Fruit fly (Drosophila melanogaster) whole organism, embryonic: Measurements from ENCODE around the gene Jhbp1.

Source experiments
- Asciz ChIP-seq: fragments of 200-800 bp; sonication (Bioruptor generic); optimal IDR thresholded peaks from 2 replicates; lab custom pipeline; 2017; ENCODE audit warnings: missing biosample characterization, mild to moderate bottlenecking, missing genetic modification characterization, missing genetic modification reagents
- CG10431 ChIP-seq: fragments of 200-800 bp; sonication (Bioruptor generic); optimal IDR thresholded peaks from 3 replicates; lab custom pipeline; 2018; ENCODE audit warnings: missing biosample characterization, mild to moderate bottlenecking, missing genetic modification characterization
- CG11456 ChIP-seq: fragments of 200-800 bp; sonication (Bioruptor generic); IDR thresholded peaks from 3 replicates; pipeline ENCODE4 v1.3.6; 2022; ENCODE audit warnings: missing biosample characterization, missing genetic modification characterization
- CG12744 ChIP-seq: fragments of 200-800 bp; sonication (Bioruptor generic); optimal IDR thresholded peaks from 2 replicates; lab custom pipeline; 2016; ENCODE audit warnings: missing biosample characterization, missing genetic modification characterization
- CG12769 ChIP-seq: fragments of 200-800 bp; sonication (Bioruptor generic); optimal IDR thresholded peaks from 2 replicates; lab custom pipeline; 2019; ENCODE audit warnings: missing biosample characterization, mild to moderate bottlenecking, missing genetic modification characterization, moderate library complexity
- CG14050 ChIP-seq: fragments of 200-800 bp; sonication (Bioruptor generic); IDR thresholded peaks from 3 replicates; pipeline ENCODE4 v1.3.6; 2022; ENCODE audit warnings: missing biosample characterization, missing genetic modification characterization
- CG15011 ChIP-seq: fragments of 200-800 bp; sonication (Bioruptor generic); optimal IDR thresholded peaks from 3 replicates; lab custom pipeline; 2018; ENCODE audit warnings: missing biosample characterization, mild to moderate bottlenecking, missing genetic modification characterization
- CG15269 ChIP-seq: fragments of 200-800 bp; sonication (Bioruptor generic); optimal IDR thresholded peaks from 2 replicates; lab custom pipeline; 2018; ENCODE audit warnings: missing biosample characterization, mild to moderate bottlenecking, missing genetic modification characterization, moderate library complexity
- CG15514 ChIP-seq: fragments of 200-800 bp; sonication (Bioruptor generic); optimal IDR thresholded peaks from 3 replicates; lab custom pipeline; 2017; ENCODE audit warnings: missing biosample characterization, missing genetic modification characterization, mild to moderate bottlenecking, moderate library complexity, missing genetic modification reagents
- CG16813 ChIP-seq: fragments of 200-800 bp; sonication (Bioruptor generic); IDR thresholded peaks from 3 replicates; pipeline ENCODE4 v1.3.6; 2022; ENCODE audit warnings: missing biosample characterization, missing genetic modification characterization; ENCODE audit not compliant: partially characterized antibody
- CG17361 ChIP-seq: fragments of 200-800 bp; sonication (Bioruptor generic); IDR thresholded peaks from 3 replicates; pipeline ENCODE4 v1.3.6; 2022; ENCODE audit warnings: missing biosample characterization, missing genetic modification characterization
- CG17568 ChIP-seq: fragments of 200-800 bp; sonication (Bioruptor generic); optimal IDR thresholded peaks from 2 replicates; lab custom pipeline; 2018; ENCODE audit warnings: missing biosample characterization, mild to moderate bottlenecking, missing genetic modification characterization, moderate library complexity
- CG18011 ChIP-seq: fragments of 200-800 bp; sonication (Bioruptor generic); optimal IDR thresholded peaks from 2 replicates; lab custom pipeline; 2017; ENCODE audit warnings: missing biosample characterization, missing genetic modification characterization, mild to moderate bottlenecking, moderate library complexity, missing genotype
- CG18599 ChIP-seq: fragments of 200-800 bp; sonication (Bioruptor generic); optimal IDR thresholded peaks from 3 replicates; lab custom pipeline; 2017; ENCODE audit warnings: missing biosample characterization, missing genetic modification characterization, mild to moderate bottlenecking, moderate library complexity, missing genetic modification reagents
- CG2712 ChIP-seq: fragments of 200-800 bp; optimal IDR thresholded peaks from 3 replicates; lab custom pipeline; 2019; ENCODE audit warnings: missing biosample characterization, mild to moderate bottlenecking, missing genetic modification characterization, moderate library complexity
- CG3281 ChIP-seq: fragments of 200-800 bp; sonication (Bioruptor generic); optimal IDR thresholded peaks from 3 replicates; lab custom pipeline; 2017; ENCODE audit warnings: missing biosample characterization, mild to moderate bottlenecking, missing genetic modification characterization
- CG33557 ChIP-seq: fragments of 200-800 bp; sonication (Bioruptor generic); optimal IDR thresholded peaks from 2 replicates; lab custom pipeline; 2019; ENCODE audit warnings: missing biosample characterization, mild to moderate bottlenecking, missing genetic modification characterization, moderate library complexity
- CG4360 ChIP-seq: fragments of 200-800 bp; sonication (Bioruptor generic); IDR thresholded peaks from 2 replicates; pipeline ENCODE4 v1.3.6; 2022; ENCODE audit warnings: missing biosample characterization, missing genetic modification characterization
- CG4404 ChIP-seq: fragments of 200-800 bp; sonication (Bioruptor generic); IDR thresholded peaks from 2 replicates; pipeline ENCODE4 v1.3.6; 2022; ENCODE audit warnings: missing biosample characterization, missing genetic modification characterization
- CG8290 ChIP-seq, 3 experiments: fragments of 200-800 bp; sonication (Bioruptor generic); optimal IDR thresholded peaks; 2 replicates each; lab custom pipeline; 2016 to 2019; ENCODE audit warnings: missing biosample characterization in 3 of 3, missing genetic modification characterization in 3 of 3, mild to moderate bottlenecking in 2 of 3, moderate library complexity in 1 of 3
- Chrac-16 ChIP-seq: fragments of 200-800 bp; sonication (Bioruptor generic); optimal IDR thresholded peaks from 3 replicates; lab custom pipeline; 2016; ENCODE audit warnings: missing biosample characterization, missing genetic modification characterization
- Dek ChIP-seq: fragments of 200-800 bp; sonication (Bioruptor generic); optimal IDR thresholded peaks from 3 replicates; lab custom pipeline; 2019; ENCODE audit warnings: missing biosample characterization, mild to moderate bottlenecking, missing genetic modification characterization, moderate library complexity
- Dll ChIP-seq: fragments of 200-800 bp; sonication (Bioruptor generic); IDR thresholded peaks from 4 replicates; pipeline ENCODE4 v1.3.6; 2022; ENCODE audit warnings: missing biosample characterization, missing genetic modification characterization; ENCODE audit not compliant: partially characterized antibody
- E2f2 ChIP-seq: fragments of 200-800 bp; sonication (Bioruptor generic); IDR thresholded peaks from 2 replicates; pipeline ENCODE4 v1.3.6; 2022; ENCODE audit warnings: missing biosample characterization, missing genetic modification characterization
- ERR ChIP-seq: fragments of 200-800 bp; sonication (Bioruptor generic); optimal IDR thresholded peaks from 2 replicates; lab custom pipeline; 2016; ENCODE audit warnings: missing biosample characterization, missing genetic modification characterization
- HLH3B ChIP-seq: fragments of 200-800 bp; sonication (Bioruptor generic); IDR thresholded peaks from 2 replicates; pipeline ENCODE4 v1.3.6; 2022; ENCODE audit warnings: missing biosample characterization, missing genetic modification characterization
- Hmx ChIP-seq: fragments of 200-800 bp; sonication (Bioruptor generic); optimal IDR thresholded peaks from 2 replicates; lab custom pipeline; 2016; ENCODE audit warnings: missing biosample characterization, missing genetic modification characterization
- MTF-1 ChIP-seq: fragments of 200-800 bp; sonication (Bioruptor generic); optimal IDR thresholded peaks from 2 replicates; lab custom pipeline; 2018; ENCODE audit warnings: missing biosample characterization, mild to moderate bottlenecking, missing genetic modification characterization, borderline replicate concordance
- Nf-YB ChIP-seq: fragments of 200-800 bp; sonication (Bioruptor generic); optimal IDR thresholded peaks from 3 replicates; lab custom pipeline; 2019; ENCODE audit warnings: missing biosample characterization, mild to moderate bottlenecking, missing genetic modification characterization, moderate library complexity
- Sry-δ ChIP-seq: fragments of 200-800 bp; sonication (Bioruptor generic); optimal IDR thresholded peaks from 2 replicates; lab custom pipeline; 2016; ENCODE audit warnings: missing biosample characterization, missing genetic modification characterization
- Tbp ChIP-seq: fragments of >200 bp; optimal IDR thresholded peaks from 2 replicates; lab custom pipeline; 2018; ENCODE audit warnings: missing biosample characterization, missing genetic modification characterization
- ac ChIP-seq: fragments of 200-800 bp; sonication (Bioruptor generic); optimal IDR thresholded peaks from 3 replicates; lab custom pipeline; 2017; ENCODE audit warnings: missing biosample characterization, mild to moderate bottlenecking, missing genetic modification characterization
- croc ChIP-seq: fragments of 200-800 bp; sonication (Bioruptor generic); conservative IDR thresholded peaks from 3 replicates; pipeline ENCODE4 v1.3.6; 2022; ENCODE audit warnings: missing biosample characterization, missing genetic modification characterization
- crp ChIP-seq, 2 experiments: fragments of 200-800 bp; sonication (Bioruptor generic); optimal IDR thresholded peaks; 2 replicates in 1 of 2; 3 replicates in 1 of 2; lab custom pipeline; 2017; ENCODE audit warnings: missing biosample characterization in 2 of 2, missing genetic modification characterization in 2 of 2, mild to moderate bottlenecking in 1 of 2, moderate library complexity in 1 of 2
- her ChIP-seq: fragments of 200-800 bp; sonication (Bioruptor generic); optimal IDR thresholded peaks from 2 replicates; lab custom pipeline; 2016; ENCODE audit warnings: missing biosample characterization, missing genetic modification characterization
- ind ChIP-seq: fragments of 200-800 bp; sonication (Bioruptor generic); optimal IDR thresholded peaks from 3 replicates; lab custom pipeline; 2016; ENCODE audit warnings: missing biosample characterization, missing genetic modification characterization
- knrl ChIP-seq: fragments of 200-800 bp; sonication (Bioruptor generic); IDR thresholded peaks from 3 replicates; pipeline ENCODE4 v1.3.6; 2022; ENCODE audit warnings: missing biosample characterization, missing genetic modification characterization; ENCODE audit not compliant: partially characterized antibody
- lab ChIP-seq: fragments of 200-800 bp; sonication (Bioruptor generic); optimal IDR thresholded peaks from 3 replicates; lab custom pipeline; 2017; ENCODE audit warnings: missing biosample characterization, missing genetic modification characterization, mild to moderate bottlenecking, moderate library complexity, missing genetic modification reagents
- nerfin-1 ChIP-seq: fragments of 200-800 bp; sonication (Bioruptor generic); optimal IDR thresholded peaks from 3 replicates; lab custom pipeline; 2019; ENCODE audit warnings: missing biosample characterization, mild to moderate bottlenecking, missing genetic modification characterization, moderate library complexity
- pros ChIP-seq: fragments of 200-800 bp; sonication (Bioruptor generic); optimal IDR thresholded peaks from 3 replicates; lab custom pipeline; 2019; ENCODE audit warnings: missing biosample characterization, mild to moderate bottlenecking, missing genetic modification characterization, moderate library complexity
- sd ChIP-seq: fragments of 200-800 bp; sonication (Bioruptor generic); optimal IDR thresholded peaks from 3 replicates; lab custom pipeline; 2018; ENCODE audit warnings: missing biosample characterization, mild to moderate bottlenecking, missing genetic modification characterization, moderate library complexity
- sim ChIP-seq: fragments of 200-800 bp; sonication (Bioruptor generic); IDR thresholded peaks from 2 replicates; pipeline ENCODE4 v1.3.6; 2022; ENCODE audit warnings: missing biosample characterization, missing genetic modification characterization
- stc ChIP-seq: fragments of 200-800 bp; sonication (Bioruptor generic); IDR thresholded peaks from 2 replicates; pipeline ENCODE4 v1.3.6; 2022; ENCODE audit warnings: missing biosample characterization, missing genetic modification characterization
- tap ChIP-seq: fragments of 200-800 bp; optimal IDR thresholded peaks from 3 replicates; lab custom pipeline; 2019; ENCODE audit warnings: missing biosample characterization, mild to moderate bottlenecking, missing genetic modification characterization, moderate library complexity
- tgo ChIP-seq: fragments of 200-800 bp; sonication (Bioruptor generic); IDR thresholded peaks from 3 replicates; pipeline ENCODE4 v1.3.6; 2022; ENCODE audit warnings: missing biosample characterization, missing genetic modification characterization
- tll ChIP-seq, 2 experiments: fragments of 200-800 bp in 1 of 2; fragments of >200 bp in 1 of 2; sonication (Bioruptor generic) in 1 of 2; optimal IDR thresholded peaks; 2 replicates each; lab custom pipeline; 2017 to 2019; ENCODE audit warnings: missing biosample characterization in 2 of 2, missing genetic modification characterization in 2 of 2, mild to moderate bottlenecking in 1 of 2, moderate library complexity in 1 of 2
- toy ChIP-seq: fragments of 200-800 bp; sonication (Bioruptor generic); IDR thresholded peaks from 2 replicates; pipeline ENCODE4 v1.3.6; 2022; ENCODE audit warnings: missing biosample characterization, missing genetic modification characterization
- usp ChIP-seq: fragments of >200 bp; optimal IDR thresholded peaks from 2 replicates; lab custom pipeline; 2017; ENCODE audit warnings: missing biosample characterization, missing genetic modification characterization

Jhbp1 gene

DNA sequence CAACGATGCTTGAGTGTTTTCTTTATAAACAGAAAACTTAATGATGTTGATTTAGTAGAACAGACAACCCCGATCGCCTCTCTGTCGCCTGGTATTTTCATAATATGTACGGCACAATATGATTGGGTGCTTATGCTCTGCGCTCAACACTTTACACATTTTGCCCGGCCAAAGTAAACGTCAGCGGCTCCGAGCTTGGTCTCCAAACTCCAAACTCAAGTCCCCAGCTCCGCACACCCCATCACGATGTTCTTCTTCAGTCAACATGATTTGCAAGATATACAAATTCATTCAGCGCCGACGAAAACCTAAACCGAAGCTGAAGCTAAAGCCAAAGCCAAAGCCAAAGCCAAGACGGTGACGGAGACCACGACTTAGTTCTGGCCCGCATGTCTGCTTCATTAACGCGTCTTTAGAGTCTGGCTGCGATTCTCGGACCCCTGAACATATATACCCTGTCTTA lies 10.1 kb downstream of the Jhbp1 start (continued):
- no peak for TF ChIP-seq knrl (GFP tag; lab: Robert Waterston, UW)
- TF ChIP-seq Nf-YB (GFP tag; lab: Kevin White, UChicago): peak; percentile 30
- no peak for TF ChIP-seq tap (tag; lab: Kevin White, UChicago)
- peak; percentile 32 for TF ChIP-seq CG15269 (tag; lab: Kevin White, UChicago)
- no peak for TF ChIP-seq CG17361 (GFP tag; lab: Robert Waterston, UW)
- TF ChIP-seq CG4360: 0 out of 2 replicates have a peak, but pooled peaks have one; percentile 33
- no peak for TF ChIP-seq CG16813
- TF ChIP-seq CG14050: peak; percentile 21; the same call in 1 of the 3 replicates
- no peak for TF ChIP-seq her (GFP tag; lab: Kevin White, UChicago)
- TF ChIP-seq MTF-1 (GFP tag; lab: Kevin White, UChicago): peak; percentile 78
- no peak for TF ChIP-seq usp (GFP tag; lab: Kevin White, UChicago)
- no peak for TF ChIP-seq Sry-δ (GFP tag; lab: Kevin White, UChicago)
- peak; percentile 16; the same call in 1 of the 2 replicates for TF ChIP-seq E2f2 (GFP tag; lab: Robert Waterston, UW)
- no peak for TF ChIP-seq CG12744 (GFP tag; lab: Kevin White, UChicago)
- no peak for TF ChIP-seq CG2712 (tag; lab: Kevin White, UChicago)
- no peak; the same call in 1 of the 3 replicates for TF ChIP-seq croc (GFP tag; lab: Robert Waterston, UW)
- TF ChIP-seq toy: no peak
- TF ChIP-seq CG15011 (GFP tag; lab: Kevin White, UChicago): peak; percentile 5
- no peak for TF ChIP-seq ERR (GFP tag; lab: Kevin White, UChicago)
- TF ChIP-seq tll (GFP tag; optimal IDR thresholded peaks at IDR 0.05; lab: Kevin White, UChicago): no peak
- TF ChIP-seq nerfin-1 (tag; lab: Kevin White, UChicago): peak; percentile 4
- TF ChIP-seq Dek (tag; lab: Kevin White, UChicago): no peak
- TF ChIP-seq CG12769 (tag; lab: Kevin White, UChicago): peak; percentile 19
- peak; percentile 21 for TF ChIP-seq pros (GFP tag; lab: Kevin White, UChicago)
- TF ChIP-seq ind (GFP tag; lab: Kevin White, UChicago): no peak
- TF ChIP-seq lab (GFP tag; lab: Kevin White, UChicago): peak; percentile 64
- no peak for TF ChIP-seq CG8290 (GFP tag; optimal IDR thresholded peaks at IDR 0.05; lab: Kevin White, UChicago)
- TF ChIP-seq CG8290 (tag; optimal IDR thresholded peaks at IDR 0.05; lab: Kevin White, UChicago): peak in 1 of 2 experiments; percentile 31
- TF ChIP-seq CG4404 (GFP tag; lab: Robert Waterston, UW): no peak
- TF ChIP-seq CG17568: peak; percentile 40
- peak; percentile 68 for TF ChIP-seq Asciz (GFP tag; lab: Kevin White, UChicago)
- TF ChIP-seq sd (tag; lab: Kevin White, UChicago): peak; percentile 52
- no peak for TF ChIP-seq Hmx
- no peak for TF ChIP-seq CG18011 (GFP tag; lab: Kevin White, UChicago)
- peak; percentile 7; the same call in 1 of the 2 replicates for TF ChIP-seq HLH3B (GFP tag; lab: Robert Waterston, UW)
- 0 out of 3 replicates have a peak, but pooled peaks have one; percentile 19 for TF ChIP-seq CG11456 (GFP tag; lab: Robert Waterston, UW)
- TF ChIP-seq Tbp (GFP tag; lab: Kevin White, UChicago): no peak
- peak; percentile 22; the same call in 1 of the 3 replicates for TF ChIP-seq tgo (GFP tag; lab: Robert Waterston, UW)
- peak; percentile 7 for TF ChIP-seq CG18599 (GFP tag; lab: Kevin White, UChicago)
- peak; percentile 65 for TF ChIP-seq CG10431
- no peak for TF ChIP-seq stc (GFP tag; lab: Robert Waterston, UW)
- TF ChIP-seq crp (GFP tag; optimal IDR thresholded peaks at IDR 0.05; lab: Kevin White, UChicago): no peak
- peak; percentile 16 for TF ChIP-seq ac (GFP tag; lab: Kevin White, UChicago)
- TF ChIP-seq Chrac-16 (GFP tag; lab: Kevin White, UChicago): no peak
- peak; percentile 9 for TF ChIP-seq CG15514 (GFP tag; lab: Kevin White, UChicago)
- peak; percentile 20 for TF ChIP-seq CG33557 (GFP tag; lab: Kevin White, UChicago)
- TF ChIP-seq CG3281 (GFP tag; lab: Kevin White, UChicago): peak; percentile 8
- no peak for TF ChIP-seq Dll (GFP tag; lab: Robert Waterston, UW)
- 0 out of 2 replicates have a peak, but pooled peaks have one; percentile 26 for TF ChIP-seq sim (GFP tag; lab: Robert Waterston, UW)
